Fruit fly (Drosophila melanogaster) whole organism, prepupa: ENCODE measurements around the gene CG44153.

ENCODE experiments used
- CG15336 ChIP-seq: fragments of 200-800 bp; sonication (Bioruptor generic); IDR thresholded peaks from 2 replicates; pipeline ENCODE4 v1.3.6; 2022; ENCODE audit warnings: missing biosample characterization, missing genetic modification characterization
- CG34406 ChIP-seq: fragments of 200-800 bp; sonication (Bioruptor generic); optimal IDR thresholded peaks from 3 replicates; lab custom pipeline; 2016; ENCODE audit warnings: missing biosample characterization, missing genetic modification characterization
- CG8632 ChIP-seq: fragments of 200-800 bp; sonication (Bioruptor generic); optimal IDR thresholded peaks from 3 replicates; lab custom pipeline; 2016; ENCODE audit warnings: missing biosample characterization, missing genetic modification characterization
- acj6 ChIP-seq: fragments of 200-800 bp; sonication (Bioruptor generic); optimal IDR thresholded peaks from 3 replicates; lab custom pipeline; 2016; ENCODE audit warnings: missing biosample characterization, missing genetic modification characterization
- fkh ChIP-seq: fragments of 200-800 bp; sonication (Bioruptor generic); optimal IDR thresholded peaks from 3 replicates; lab custom pipeline; 2017; ENCODE audit warnings: missing biosample characterization, mild to moderate bottlenecking, missing genetic modification characterization, moderate library complexity
- spab ChIP-seq: fragments of 200-800 bp; sonication (Bioruptor generic); optimal IDR thresholded peaks from 2 replicates; lab custom pipeline; 2017; ENCODE audit warnings: missing biosample characterization, mild to moderate bottlenecking, missing genetic modification characterization, missing genetic modification reagents

- TF ChIP-seq fkh (GFP tag; lab: Kevin White, UChicago) (no peak), CG34406 (GFP tag; lab: Kevin White, UChicago) (no peak), acj6 (GFP tag; lab: Kevin White, UChicago) (no peak), CG8632 (no peak), CG15336 (0 out of 2 replicates have a peak, but pooled peaks have one; percentile 21), spab (GFP tag; lab: Kevin White, UChicago) (no peak)
Measured at dm6 chr2L:10032415-10032814, 147.6 kb downstream of the CG44153 start, which contains the start of gene obst-B.
